Fruit fly (Drosophila melanogaster) whole organism, embryonic: ENCODE measurements around the gene ds.
A peak's percentile ranks its signal among the peaks of the same experiment; 100 is the strongest.

Experiments
- Aef1 ChIP-seq: fragments of 200-800 bp; sonication (Bioruptor generic); IDR thresholded peaks from 3 replicates; pipeline ENCODE4 v1.3.6; 2022; ENCODE audit warnings: missing biosample characterization, missing genetic modification characterization
- Atf3 ChIP-seq: fragments of 200-800 bp; sonication (Bioruptor generic); optimal IDR thresholded peaks from 3 replicates; lab custom pipeline; 2016; ENCODE audit warnings: missing biosample characterization, missing genetic modification characterization
- BEAF-32 ChIP-seq: fragments of 200-800 bp; sonication (Bioruptor generic); optimal IDR thresholded peaks from 3 replicates; lab custom pipeline; 2017; ENCODE audit warnings: missing biosample characterization, missing genetic modification characterization, mild to moderate bottlenecking, moderate library complexity, missing genetic modification reagents
- Blimp-1 ChIP-seq: fragments of 200-800 bp; sonication (Bioruptor generic); optimal IDR thresholded peaks from 3 replicates; lab custom pipeline; 2018; ENCODE audit warnings: missing biosample characterization, missing genetic modification characterization, mild to moderate bottlenecking, moderate library complexity, missing genetic modification reagents
- CG10274 ChIP-seq: fragments of 200-800 bp; sonication (Bioruptor generic); optimal IDR thresholded peaks from 3 replicates; lab custom pipeline; 2017; ENCODE audit warnings: missing biosample characterization, mild to moderate bottlenecking, missing genetic modification characterization
- CG10959 ChIP-seq: fragments of 200-800 bp; sonication (Bioruptor generic); IDR thresholded peaks from 2 replicates; pipeline ENCODE4 v1.3.6; 2022; ENCODE audit warnings: missing biosample characterization, missing genetic modification characterization
- CG11695 ChIP-seq: fragments of 200-800 bp; sonication (Bioruptor generic); IDR thresholded peaks from 3 replicates; pipeline ENCODE4 v1.3.6; 2022; ENCODE audit warnings: missing biosample characterization, missing genetic modification characterization
- CG12155 ChIP-seq: fragments of 200-800 bp; sonication (Bioruptor generic); optimal IDR thresholded peaks from 3 replicates; lab custom pipeline; 2016; ENCODE audit warnings: missing biosample characterization, missing genetic modification characterization
- CG14014 ChIP-seq: fragments of 200-800 bp; sonication (Bioruptor generic); IDR thresholded peaks from 2 replicates; pipeline ENCODE4 v1.3.6; 2022; ENCODE audit warnings: missing biosample characterization, missing genetic modification characterization
- CG17186 ChIP-seq: fragments of 200-800 bp; sonication (Bioruptor generic); optimal IDR thresholded peaks from 3 replicates; lab custom pipeline; 2017; ENCODE audit warnings: missing biosample characterization, missing genetic modification reagents, missing genetic modification characterization
- CG17361 ChIP-seq: fragments of 200-800 bp; sonication (Bioruptor generic); IDR thresholded peaks from 3 replicates; pipeline ENCODE4 v1.3.6; 2022; ENCODE audit warnings: missing biosample characterization, missing genetic modification characterization
- CG17568 ChIP-seq: fragments of 200-800 bp; sonication (Bioruptor generic); optimal IDR thresholded peaks from 2 replicates; lab custom pipeline; 2018; ENCODE audit warnings: missing biosample characterization, mild to moderate bottlenecking, missing genetic modification characterization, moderate library complexity
- CG1792 ChIP-seq: fragments of 200-800 bp; sonication (Bioruptor generic); optimal IDR thresholded peaks from 2 replicates; lab custom pipeline; 2016; ENCODE audit warnings: missing biosample characterization, missing genetic modification characterization
- CG1832 ChIP-seq: fragments of 200-800 bp; sonication (Bioruptor generic); optimal IDR thresholded peaks from 2 replicates; lab custom pipeline; 2017; ENCODE audit warnings: missing biosample characterization, mild to moderate bottlenecking, missing genetic modification characterization, inconsistent platforms
- CG2116 ChIP-seq: fragments of 200-800 bp; sonication (Bioruptor generic); optimal IDR thresholded peaks from 3 replicates; lab custom pipeline; 2018; ENCODE audit warnings: missing biosample characterization, mild to moderate bottlenecking, missing genetic modification characterization
- CG4707 ChIP-seq: fragments of 200-800 bp; sonication (Bioruptor generic); optimal IDR thresholded peaks from 2 replicates; lab custom pipeline; 2018; ENCODE audit warnings: missing biosample characterization, mild to moderate bottlenecking, missing genetic modification characterization, moderate library complexity
- CG5180 ChIP-seq: fragments of 200-800 bp; sonication (Bioruptor generic); optimal IDR thresholded peaks from 3 replicates; lab custom pipeline; 2017; ENCODE audit warnings: missing biosample characterization, missing genetic modification characterization, mild to moderate bottlenecking, moderate library complexity, missing genetic modification reagents
- CG6272 ChIP-seq: fragments of 200-800 bp; sonication (Bioruptor generic); IDR thresholded peaks from 2 replicates; pipeline ENCODE4 v1.3.6; 2022; ENCODE audit warnings: missing biosample characterization, missing genetic modification characterization
- CG8281 ChIP-seq: fragments of 200-800 bp; sonication (Bioruptor generic); optimal IDR thresholded peaks from 2 replicates; lab custom pipeline; 2018; ENCODE audit warnings: missing biosample characterization, mild to moderate bottlenecking, missing genetic modification characterization, moderate library complexity
- Dip3 ChIP-seq: fragments of 200-800 bp; sonication (Bioruptor generic); optimal IDR thresholded peaks from 3 replicates; lab custom pipeline; 2016; ENCODE audit warnings: missing biosample characterization, missing genetic modification characterization
- Gsc ChIP-seq: fragments of 200-800 bp; sonication (Bioruptor generic); IDR thresholded peaks from 2 replicates; pipeline ENCODE4 v1.3.6; 2022; ENCODE audit warnings: missing biosample characterization, missing genetic modification characterization
- H15 ChIP-seq: fragments of 200-800 bp; sonication (Bioruptor generic); IDR thresholded peaks from 3 replicates; pipeline ENCODE4 v1.3.6; 2022; ENCODE audit warnings: missing biosample characterization, missing genetic modification characterization
- Mad ChIP-seq: fragments of 200-800 bp; sonication (Bioruptor generic); optimal IDR thresholded peaks from 2 replicates; lab custom pipeline; 2016; ENCODE audit warnings: missing biosample characterization, missing genetic modification characterization
- Max ChIP-seq: fragments of 200-800 bp; sonication (Bioruptor generic); optimal IDR thresholded peaks from 2 replicates; lab custom pipeline; 2016; ENCODE audit warnings: missing biosample characterization, mild to moderate bottlenecking, missing genetic modification characterization
- Vsx1 ChIP-seq: fragments of 200-800 bp; sonication (Bioruptor generic); optimal IDR thresholded peaks from 2 replicates; lab custom pipeline; 2017; ENCODE audit warnings: missing biosample characterization, mild to moderate bottlenecking, missing genetic modification characterization, missing genetic modification reagents
- al ChIP-seq: fragments of 200-800 bp; sonication (Bioruptor generic); IDR thresholded peaks from 2 replicates; pipeline ENCODE4 v1.3.6; 2022; ENCODE audit warnings: missing biosample characterization, missing genetic modification characterization
- ase ChIP-seq: fragments of 200-800 bp; sonication (Bioruptor generic); IDR thresholded peaks from 3 replicates; pipeline ENCODE4 v1.3.6; 2022; ENCODE audit warnings: missing biosample characterization, missing genetic modification characterization
- bbx ChIP-seq: fragments of 200-800 bp; sonication (Bioruptor generic); IDR thresholded peaks from 2 replicates; pipeline ENCODE4 v1.3.6; 2022; ENCODE audit warnings: missing biosample characterization, missing genetic modification characterization; ENCODE audit not compliant: partially characterized antibody
- bowl ChIP-seq: fragments of 200-800 bp; sonication (Bioruptor generic); IDR thresholded peaks from 2 replicates; pipeline ENCODE4 v1.3.6; 2022; ENCODE audit warnings: missing biosample characterization, missing genetic modification characterization
- chm ChIP-seq: fragments of 200-800 bp; sonication (Bioruptor generic); IDR thresholded peaks from 2 replicates; pipeline ENCODE4 v1.3.6; 2022; ENCODE audit warnings: missing biosample characterization, missing genetic modification characterization
- crc ChIP-seq: fragments of 200-800 bp; sonication (Bioruptor generic); optimal IDR thresholded peaks from 2 replicates; lab custom pipeline; 2016; ENCODE audit warnings: missing biosample characterization, missing genetic modification characterization
- croc ChIP-seq: fragments of 200-800 bp; sonication (Bioruptor generic); conservative IDR thresholded peaks from 3 replicates; pipeline ENCODE4 v1.3.6; 2022; ENCODE audit warnings: missing biosample characterization, missing genetic modification characterization
- gcm2 ChIP-seq: fragments of 200-800 bp; sonication (Bioruptor generic); optimal IDR thresholded peaks from 2 replicates; lab custom pipeline; 2016; ENCODE audit warnings: missing biosample characterization, missing genetic modification characterization
- grau ChIP-seq: fragments of 200-800 bp; optimal IDR thresholded peaks from 3 replicates; lab custom pipeline; 2019; ENCODE audit warnings: missing biosample characterization, mild to moderate bottlenecking, missing genetic modification characterization, moderate library complexity
- ham ChIP-seq: fragments of 200-800 bp; sonication (Bioruptor generic); IDR thresholded peaks from 2 replicates; pipeline ENCODE4 v1.3.6; 2022; ENCODE audit warnings: missing biosample characterization, missing genetic modification characterization
- hb ChIP-seq: fragments of 200-800 bp; sonication (Bioruptor generic); IDR thresholded peaks from 3 replicates; pipeline ENCODE4 v1.3.6; 2022; ENCODE audit warnings: missing biosample characterization, missing genetic modification characterization; ENCODE audit not compliant: partially characterized antibody
- kay ChIP-seq: fragments of 200-800 bp; sonication (Bioruptor generic); optimal IDR thresholded peaks from 2 replicates; lab custom pipeline; 2016; ENCODE audit warnings: missing biosample characterization, missing genetic modification characterization
- lbe ChIP-seq: fragments of 200-800 bp; sonication (Bioruptor generic); optimal IDR thresholded peaks from 2 replicates; lab custom pipeline; 2016; ENCODE audit warnings: missing biosample characterization, mild to moderate bottlenecking, missing genetic modification characterization
- luna ChIP-seq: fragments of 200-800 bp; sonication (Bioruptor generic); optimal IDR thresholded peaks from 2 replicates; lab custom pipeline; 2016; ENCODE audit warnings: missing biosample characterization, missing genetic modification characterization
- pfk ChIP-seq: fragments of 200-800 bp; sonication (Bioruptor generic); optimal IDR thresholded peaks from 2 replicates; lab custom pipeline; 2018; ENCODE audit warnings: missing biosample characterization, mild to moderate bottlenecking, missing genetic modification characterization, moderate library complexity
- pho ChIP-seq: fragments of 200-800 bp; sonication (Bioruptor generic); optimal IDR thresholded peaks from 2 replicates; lab custom pipeline; 2016; ENCODE audit warnings: missing biosample characterization, missing genetic modification characterization
- pros ChIP-seq: fragments of 200-800 bp; sonication (Bioruptor generic); optimal IDR thresholded peaks from 3 replicates; lab custom pipeline; 2019; ENCODE audit warnings: missing biosample characterization, mild to moderate bottlenecking, missing genetic modification characterization, moderate library complexity
- pum ChIP-seq: fragments of 200-800 bp; sonication (Bioruptor generic); optimal IDR thresholded peaks from 2 replicates; lab custom pipeline; 2016; ENCODE audit warnings: missing biosample characterization, missing genetic modification characterization
- rib ChIP-seq: fragments of 200-800 bp; sonication (Bioruptor generic); IDR thresholded peaks from 2 replicates; pipeline ENCODE4 v1.3.6; 2022; ENCODE audit warnings: missing biosample characterization, missing genetic modification characterization
- sens-2 ChIP-seq: fragments of 200-800 bp; sonication (Bioruptor generic); IDR thresholded peaks from 2 replicates; pipeline ENCODE4 v1.3.6; 2022; ENCODE audit warnings: missing biosample characterization, missing genetic modification characterization
- sna ChIP-seq: fragments of 200-800 bp; sonication (Bioruptor generic); IDR thresholded peaks from 2 replicates; pipeline ENCODE4 v1.3.6; 2022; ENCODE audit warnings: missing biosample characterization, missing genetic modification characterization; ENCODE audit not compliant: partially characterized antibody
- ssp ChIP-seq: fragments of 200-800 bp; sonication (Bioruptor generic); IDR thresholded peaks from 2 replicates; pipeline ENCODE4 v1.3.6; 2022; ENCODE audit warnings: missing biosample characterization, missing genetic modification characterization
- tap ChIP-seq: fragments of 200-800 bp; optimal IDR thresholded peaks from 3 replicates; lab custom pipeline; 2019; ENCODE audit warnings: missing biosample characterization, mild to moderate bottlenecking, missing genetic modification characterization, moderate library complexity
- twi ChIP-seq: fragments of 200-800 bp; optimal IDR thresholded peaks from 2 replicates; lab custom pipeline; 2019; ENCODE audit warnings: missing biosample characterization, mild to moderate bottlenecking, missing genetic modification characterization, moderate library complexity
- vnd ChIP-seq: fragments of 200-800 bp; sonication (Bioruptor generic); IDR thresholded peaks from 3 replicates; pipeline ENCODE4 v1.3.6; 2022; ENCODE audit warnings: missing biosample characterization, missing genetic modification characterization; ENCODE audit not compliant: partially characterized antibody
- zfh2 ChIP-seq: fragments of 200-800 bp; sonication (Bioruptor generic); optimal IDR thresholded peaks from 2 replicates; lab custom pipeline; 2016; ENCODE audit warnings: missing biosample characterization, missing genetic modification characterization

The ds gene

dm6 chr2L:715489-715849, 686 bp upstream of the ds start (continued):
- TF ChIP-seq CG10959 (GFP tag; lab: Robert Waterston, UW), result peak; percentile 74
- TF ChIP-seq Aef1, result peak; percentile 81
- TF ChIP-seq Dip3, result peak; percentile 16
- no peak for TF ChIP-seq vnd
- peak; percentile 40 for TF ChIP-seq CG17568 (GFP tag; lab: Kevin White, UChicago)
- peak; percentile 90 for TF ChIP-seq Atf3 (GFP tag; lab: Kevin White, UChicago)
- peak; percentile 56 for TF ChIP-seq twi (tag; lab: Kevin White, UChicago)
- peak; percentile 60 for TF ChIP-seq gcm2 (GFP tag; lab: Kevin White, UChicago)
- no peak for TF ChIP-seq rib (GFP tag; lab: Robert Waterston, UW)
- TF ChIP-seq bowl (GFP tag; lab: Robert Waterston, UW), result peak; percentile 67; the same call in 1 of the 2 replicates
- peak; percentile 74 for TF ChIP-seq H15 (GFP tag; lab: Robert Waterston, UW)
- TF ChIP-seq tap (tag; lab: Kevin White, UChicago), result peak; percentile 74
- peak; percentile 31 for TF ChIP-seq pho (GFP tag; lab: Kevin White, UChicago)
- TF ChIP-seq zfh2, result peak; percentile 32
- TF ChIP-seq lbe (GFP tag; lab: Kevin White, UChicago), result peak; percentile 94
- peak; percentile 63 for TF ChIP-seq kay (GFP tag; lab: Kevin White, UChicago)
- TF ChIP-seq CG12155 (GFP tag; lab: Kevin White, UChicago), result peak; percentile 73
- peak; percentile 44 for TF ChIP-seq CG8281 (tag; lab: Kevin White, UChicago)
- TF ChIP-seq pfk, result no peak
- TF ChIP-seq CG1792 (GFP tag; lab: Kevin White, UChicago), result peak; percentile 73
- no peak for TF ChIP-seq al
- TF ChIP-seq Blimp-1 (GFP tag; lab: Kevin White, UChicago), result peak; percentile 86
- peak; percentile 72; the same call in 2 of the 3 replicates for TF ChIP-seq ase
- no peak for TF ChIP-seq bbx (GFP tag; lab: Robert Waterston, UW)
- peak; percentile 72 for TF ChIP-seq CG6272 (GFP tag; lab: Robert Waterston, UW)
- peak; percentile 73 for TF ChIP-seq Mad
- TF ChIP-seq BEAF-32 (GFP tag; lab: Kevin White, UChicago), result no peak
- TF ChIP-seq Max (GFP tag; lab: Kevin White, UChicago), result peak; percentile 54
- TF ChIP-seq CG11695 (GFP tag; lab: Robert Waterston, UW), result peak; percentile 82; the same call in 2 of the 3 replicates
- TF ChIP-seq CG5180, result peak; percentile 52
- peak; percentile 67 for TF ChIP-seq ssp (GFP tag; lab: Robert Waterston, UW)
- TF ChIP-seq pros (GFP tag; lab: Kevin White, UChicago), result no peak
- TF ChIP-seq Vsx1 (GFP tag; lab: Kevin White, UChicago), result peak; percentile 89
- no peak for TF ChIP-seq sna (GFP tag; lab: Robert Waterston, UW)
- peak; percentile 67 for TF ChIP-seq CG17186 (GFP tag; lab: Kevin White, UChicago)
- peak; percentile 54 for TF ChIP-seq CG2116 (GFP tag; lab: Kevin White, UChicago)
- TF ChIP-seq Gsc (GFP tag; lab: Robert Waterston, UW), result peak; percentile 74
- TF ChIP-seq pum (GFP tag; lab: Kevin White, UChicago), result peak; percentile 89
- TF ChIP-seq croc, result peak; percentile 84
- TF ChIP-seq grau (tag; lab: Kevin White, UChicago), result peak; percentile 81
- TF ChIP-seq CG10274, result peak; percentile 14
- TF ChIP-seq CG1832 (GFP tag; lab: Kevin White, UChicago), result no peak
- TF ChIP-seq CG14014 (GFP tag; lab: Robert Waterston, UW), result peak; percentile 69; the same call in 1 of the 2 replicates
- TF ChIP-seq sens-2, result peak; percentile 80
- peak; percentile 85 for TF ChIP-seq CG17361 (GFP tag; lab: Robert Waterston, UW)
- no peak for TF ChIP-seq luna (GFP tag; lab: Kevin White, UChicago)
- peak; percentile 85 for TF ChIP-seq chm (GFP tag; lab: Robert Waterston, UW)
- TF ChIP-seq hb (GFP tag; lab: Robert Waterston, UW), result no peak
- TF ChIP-seq CG4707 (GFP tag; lab: Kevin White, UChicago), result peak; percentile 70
- TF ChIP-seq crc, result peak; percentile 66
- TF ChIP-seq ham, result no peak
